Worm (Caenorhabditis elegans) whole organism, L1 larva: ENCODE results near the gene K12B6.11.
A peak's percentile ranks its signal among the peaks of the same experiment; 100 is the strongest.

ENCODE experiments used
- C16A3.4 ChIP-seq: fragments of 150-350 bp; optimal IDR thresholded peaks from 2 replicates; lab custom pipeline; 2014; ENCODE audit warnings: missing biosample characterization, missing genetic modification characterization
- C34B4.2 ChIP-seq: sonication (generic microtip); optimal IDR thresholded peaks from 2 replicates; lab custom pipeline; 2017; ENCODE audit warnings: mild to moderate bottlenecking, missing genetic modification characterization, missing compliant biosample characterization
- alr-1 ChIP-seq: fragments of 200-800 bp; sonication (Bioruptor generic); optimal IDR thresholded peaks from 2 replicates; lab custom pipeline; 2018; ENCODE audit warnings: borderline replicate concordance, mild to moderate bottlenecking, missing genetic modification characterization, missing compliant biosample characterization
- ama-1 ChIP-seq: fragments of 150-350 bp; optimal IDR thresholded peaks from 2 replicates; lab custom pipeline; 2014
- blmp-1 ChIP-seq: fragments of 150-350 bp; optimal IDR thresholded peaks from 2 replicates; lab custom pipeline; 2014; ENCODE audit warnings: missing biosample characterization, missing genetic modification characterization
- ceh-8 ChIP-seq: fragments of 200-800 bp; sonication (Bioruptor generic); optimal IDR thresholded peaks from 2 replicates; lab custom pipeline; 2018; ENCODE audit warnings: mild to moderate bottlenecking, missing genetic modification characterization, moderate library complexity, missing compliant biosample characterization
- ceh-88 ChIP-seq: fragments of 200-800 bp; sonication (Bioruptor generic); IDR thresholded peaks from 2 replicates; pipeline ENCODE4 v1.3.6; 2022; ENCODE audit warnings: missing genetic modification characterization, missing compliant biosample characterization
- dpl-1 ChIP-seq, 3 experiments: fragments of 150-350 bp in 2 of 3; sonication (generic microtip) in 1 of 3; optimal IDR thresholded peaks; 2 replicates each; lab custom pipeline; 2014 to 2017; ENCODE audit warnings: missing biosample characterization in 3 of 3, missing genetic modification characterization in 3 of 3, missing genetic modification reagents in 3 of 3
- dsc-1 ChIP-seq: sonication (generic microtip); optimal IDR thresholded peaks from 2 replicates; lab custom pipeline; 2016; ENCODE audit warnings: mild to moderate bottlenecking, missing genetic modification characterization, missing compliant biosample characterization
- efl-1 ChIP-seq, 4 experiments: fragments of 150-350 bp; optimal IDR thresholded peaks in 3 of 4; peaks in 1 of 4; 1 replicate in 1 of 4; 2 replicates in 3 of 4; lab custom pipeline; 2014; ENCODE audit warnings: missing biosample characterization in 2 of 4, missing genetic modification characterization in 2 of 4, missing genetic modification reagents in 2 of 4
- elt-2 ChIP-seq: sonication (generic microtip); optimal IDR thresholded peaks from 2 replicates; lab custom pipeline; 2016; ENCODE audit warnings: missing genetic modification characterization, mild to moderate bottlenecking, inconsistent platforms, missing compliant biosample characterization, missing genetic modification reagents
- elt-3 ChIP-seq, 6 experiments: fragments of 150-350 bp in 1 of 6; sonication (generic microtip); optimal IDR thresholded peaks; 2 replicates each; lab custom pipeline; 2017 to 2018; ENCODE audit warnings: missing biosample characterization in 6 of 6, missing genetic modification characterization in 6 of 6, inconsistent platforms in 1 of 6
- fkh-10 ChIP-seq: sonication (generic microtip); optimal IDR thresholded peaks from 2 replicates; lab custom pipeline; 2017; ENCODE audit warnings: missing biosample characterization, missing genetic modification reagents, missing genetic modification characterization
- fkh-8 ChIP-seq: sonication (generic microtip); optimal IDR thresholded peaks from 2 replicates; lab custom pipeline; 2016; ENCODE audit warnings: mild to moderate bottlenecking, missing genetic modification characterization, missing compliant biosample characterization
- fos-1 ChIP-seq: fragments of 150-350 bp; optimal IDR thresholded peaks from 2 replicates; lab custom pipeline; 2014; ENCODE audit warnings: missing biosample characterization, missing genetic modification characterization
- hlh-17 ChIP-seq: fragments of 200-800 bp; sonication (Bioruptor generic); optimal IDR thresholded peaks from 2 replicates; lab custom pipeline; 2018; ENCODE audit warnings: missing genetic modification characterization, mild to moderate bottlenecking, missing compliant biosample characterization, moderate library complexity, borderline replicate concordance
- hlh-4 ChIP-seq: sonication (generic microtip); optimal IDR thresholded peaks from 2 replicates; lab custom pipeline; 2016; ENCODE audit warnings: mild to moderate bottlenecking, missing genetic modification characterization, missing compliant biosample characterization
- hpl-2 ChIP-seq: fragments of 150-350 bp; optimal IDR thresholded peaks from 2 replicates; lab custom pipeline; 2014; ENCODE audit warnings: missing biosample characterization, missing genetic modification reagents, missing genetic modification characterization
- lin-13 ChIP-seq: fragments of 150-350 bp; optimal IDR thresholded peaks from 2 replicates; lab custom pipeline; 2014; ENCODE audit warnings: missing biosample characterization, missing genetic modification reagents, missing genetic modification characterization
- lin-14 ChIP-seq: fragments of 200-800 bp; sonication (Bioruptor generic); optimal IDR thresholded peaks from 2 replicates; lab custom pipeline; 2018; ENCODE audit warnings: mild to moderate bottlenecking, missing genetic modification characterization, moderate library complexity, missing compliant biosample characterization
- lin-35 ChIP-seq, 2 experiments: fragments of 150-350 bp; optimal IDR thresholded peaks; 2 replicates each; lab custom pipeline; 2014; ENCODE audit warnings: missing biosample characterization in 2 of 2, missing genetic modification characterization in 2 of 2, missing genetic modification reagents in 2 of 2
- lir-3 ChIP-seq: sonication (generic microtip); optimal IDR thresholded peaks from 2 replicates; lab custom pipeline; 2016; ENCODE audit warnings: mild to moderate bottlenecking, missing genetic modification characterization, moderate library complexity, missing compliant biosample characterization; ENCODE audit not compliant: poor library complexity
- lsy-2 ChIP-seq, 2 experiments: fragments of 150-350 bp; optimal IDR thresholded peaks; 2 replicates each; lab custom pipeline; 2014; ENCODE audit warnings: missing biosample characterization in 2 of 2, missing genetic modification characterization in 2 of 2
- mdl-1 ChIP-seq, 2 experiments: fragments of 150-350 bp; optimal IDR thresholded peaks; 2 replicates each; lab custom pipeline; 2014 to 2017; ENCODE audit warnings: missing biosample characterization in 2 of 2, missing genetic modification characterization in 2 of 2, inconsistent platforms in 1 of 2
- mep-1 ChIP-seq: fragments of 150-350 bp; optimal IDR thresholded peaks from 2 replicates; lab custom pipeline; 2014; ENCODE audit warnings: missing biosample characterization, missing genetic modification characterization
- nhr-19 ChIP-seq: fragments of 200-800 bp; sonication (Bioruptor generic); conservative IDR thresholded peaks from 2 replicates; pipeline ENCODE4 v1.3.6; 2022; ENCODE audit warnings: missing genetic modification characterization, missing compliant biosample characterization
- nhr-20 ChIP-seq: sonication (generic microtip); optimal IDR thresholded peaks from 2 replicates; lab custom pipeline; 2016; ENCODE audit warnings: mild to moderate bottlenecking, missing genetic modification characterization, missing compliant biosample characterization
- nhr-237 ChIP-seq: fragments of 150-350 bp; optimal IDR thresholded peaks from 2 replicates; lab custom pipeline; 2014; ENCODE audit warnings: missing biosample characterization, missing genetic modification characterization
- nhr-47 ChIP-seq: sonication (generic microtip); optimal IDR thresholded peaks from 2 replicates; lab custom pipeline; 2016; ENCODE audit warnings: mild to moderate bottlenecking, missing genetic modification characterization, moderate library complexity, missing compliant biosample characterization
- nhr-71 ChIP-seq: sonication (generic microtip); optimal IDR thresholded peaks from 2 replicates; lab custom pipeline; 2016; ENCODE audit warnings: mild to moderate bottlenecking, missing genetic modification characterization, moderate library complexity, missing compliant biosample characterization
- nhr-77 ChIP-seq: fragments of 150-350 bp; optimal IDR thresholded peaks from 2 replicates; lab custom pipeline; 2014; ENCODE audit warnings: missing biosample characterization, missing genetic modification characterization
- nhr-84 ChIP-seq: sonication (generic microtip); optimal IDR thresholded peaks from 2 replicates; lab custom pipeline; 2017; ENCODE audit warnings: missing biosample characterization, missing genetic modification characterization
- nhr-85 ChIP-seq: sonication (generic microtip); peaks from one replicate; lab custom pipeline; 2016; ENCODE audit warnings: missing genetic modification characterization, inconsistent platforms, missing compliant biosample characterization
- nhr-90 ChIP-seq: sonication (generic microtip); optimal IDR thresholded peaks from 2 replicates; lab custom pipeline; 2016; ENCODE audit warnings: mild to moderate bottlenecking, missing genetic modification characterization, missing compliant biosample characterization; ENCODE audit not compliant: poor library complexity
- pqm-1 ChIP-seq: sonication (generic microtip); optimal IDR thresholded peaks from 3 replicates; lab custom pipeline; 2017; ENCODE audit warnings: missing biosample characterization, missing genetic modification characterization
- rnt-1 ChIP-seq: sonication (generic microtip); optimal IDR thresholded peaks from 2 replicates; lab custom pipeline; 2016; ENCODE audit warnings: mild to moderate bottlenecking, missing genetic modification characterization, moderate library complexity, missing compliant biosample characterization
- skn-1 ChIP-seq: fragments of 150-350 bp; optimal IDR thresholded peaks from 2 replicates; lab custom pipeline; 2014; ENCODE audit warnings: missing biosample characterization, missing genetic modification characterization
- snu-23 ChIP-seq: sonication (generic microtip); optimal IDR thresholded peaks from 2 replicates; lab custom pipeline; 2016; ENCODE audit warnings: missing genetic modification characterization, missing compliant biosample characterization
- sup-37 ChIP-seq: fragments of 200-800 bp; sonication (Bioruptor generic); optimal IDR thresholded peaks from 2 replicates; lab custom pipeline; 2018; ENCODE audit warnings: mild to moderate bottlenecking, missing genetic modification characterization, missing compliant biosample characterization
- swsn-7 ChIP-seq: sonication (generic microtip); optimal IDR thresholded peaks from 2 replicates; lab custom pipeline; 2016; ENCODE audit warnings: missing genetic modification characterization, missing compliant biosample characterization
- tbx-2 ChIP-seq: sonication (generic microtip); optimal IDR thresholded peaks from 2 replicates; lab custom pipeline; 2016; ENCODE audit warnings: missing genetic modification characterization, missing compliant biosample characterization
- tlp-1 ChIP-seq: fragments of 150-350 bp; optimal IDR thresholded peaks from 2 replicates; lab custom pipeline; 2014; ENCODE audit warnings: missing biosample characterization, missing genetic modification characterization
- unc-130 ChIP-seq: fragments of 150-350 bp; optimal IDR thresholded peaks from 2 replicates; lab custom pipeline; 2017; ENCODE audit warnings: missing biosample characterization, missing genetic modification characterization, inconsistent platforms
- vab-15 ChIP-seq: sonication (generic microtip); optimal IDR thresholded peaks from 2 replicates; lab custom pipeline; 2017; ENCODE audit warnings: missing genotype, mild to moderate bottlenecking, missing genetic modification characterization, missing compliant biosample characterization
- xbp-1 ChIP-seq: sonication (generic microtip); optimal IDR thresholded peaks from 2 replicates; lab custom pipeline; 2016; ENCODE audit warnings: missing genetic modification characterization, missing compliant biosample characterization
- zag-1 ChIP-seq: fragments of 150-350 bp; optimal IDR thresholded peaks from 2 replicates; lab custom pipeline; 2014; ENCODE audit warnings: missing biosample characterization, missing genetic modification characterization

Gene K12B6.11

DNA sequence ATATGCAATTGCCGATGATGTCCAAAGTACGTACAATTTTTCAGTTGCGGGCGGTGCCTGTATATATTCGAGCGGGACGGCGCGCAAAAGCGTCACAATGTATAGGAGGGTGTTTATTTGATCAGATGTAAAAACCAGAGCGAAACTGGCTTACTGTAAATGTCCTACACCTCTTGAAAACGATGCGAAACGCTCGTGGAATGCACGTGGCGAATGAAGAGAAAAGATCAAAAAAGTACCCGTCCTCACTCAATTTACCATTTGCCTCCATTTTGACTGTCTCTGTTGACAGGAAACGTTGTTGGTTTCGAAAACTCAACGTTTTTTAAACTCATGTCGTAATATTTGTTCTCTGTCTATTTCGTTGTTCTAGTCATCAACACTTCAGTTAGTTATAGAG lies 48.0 kb upstream of the K12B6.11 start:
- TF ChIP-seq ama-1 (lab: Kevin White, UChicago) (no peak), tlp-1 (no peak), nhr-237 (tag; lab: Kevin White, UChicago) (peak; percentile 20), nhr-71 (tag; lab: Kevin White, UChicago) (peak; percentile 67), lin-35 (GFP tag; optimal IDR thresholded peaks at IDR 0.05; lab: Kevin White, UChicago) (peak in 1 of 2 experiments; percentile 57), hlh-17 (no peak), lin-14 (GFP tag; lab: Kevin White, UChicago) (peak; percentile 77), nhr-77 (peak; percentile 85), blmp-1 (tag; lab: Kevin White, UChicago) (peak; percentile 8), nhr-19 (GFP tag; lab: Robert Waterston, UW) (peak; percentile 45), mdl-1 (tag; optimal IDR thresholded peaks at IDR 0.05; lab: Kevin White, UChicago) (peak in 1 of 2 experiments; percentile 88), alr-1 (tag; lab: Kevin White, UChicago) (no peak), mep-1 (no peak), efl-1 (optimal IDR thresholded peaks at IDR 0.05; lab: Kevin White, UChicago) (peak in 1 of 2 experiments; percentile 19), efl-1 (GFP tag; optimal IDR thresholded peaks at IDR 0.05 in 1 of 2; lab: Kevin White, UChicago) (peak in 1 of 2 experiments; percentile 93), lin-13 (GFP tag; lab: Kevin White, UChicago) (no peak), hlh-4 (tag; lab: Kevin White, UChicago) (no peak), skn-1 (tag; lab: Kevin White, UChicago) (no peak), nhr-47 (peak; percentile 45), hpl-2 (GFP tag; lab: Kevin White, UChicago) (no peak), unc-130 (peak; percentile 4), nhr-90 (peak; percentile 55), fkh-8 (tag; lab: Kevin White, UChicago) (no peak), vab-15 (tag; lab: Kevin White, UChicago) (no peak), elt-3 (tag; optimal IDR thresholded peaks at IDR 0.05; lab: Kevin White, UChicago) (peak in 4 of 6 experiments; percentile 16 to 68 (median 40)), C16A3.4 (tag; lab: Kevin White, UChicago) (peak; percentile 36), tbx-2 (tag; lab: Kevin White, UChicago) (peak; percentile 76), nhr-20 (tag; lab: Kevin White, UChicago) (peak; percentile 89), nhr-85 (tag; lab: Kevin White, UChicago) (peak; percentile 91), ceh-88 (GFP tag; lab: Robert Waterston, UW) (0 out of 2 replicates have a peak, but pooled peaks have one; percentile 19), lsy-2 (tag; optimal IDR thresholded peaks at IDR 0.05; lab: Kevin White, UChicago) (peak in 1 of 2 experiments; percentile 80), zag-1 (no peak), sup-37 (GFP tag; lab: Kevin White, UChicago) (no peak), xbp-1 (tag; lab: Kevin White, UChicago) (no peak), ceh-8 (GFP tag; lab: Kevin White, UChicago) (no peak), nhr-84 (no peak), snu-23 (GFP tag; lab: Kevin White, UChicago) (peak; percentile 69), dpl-1 (GFP tag; optimal IDR thresholded peaks at IDR 0.05; lab: Kevin White, UChicago) (peak in 1 of 3 experiments; percentile 12), swsn-7 (tag; lab: Kevin White, UChicago) (peak; percentile 16), lir-3 (peak; percentile 5), rnt-1 (tag; lab: Kevin White, UChicago) (no peak)

DNA sequence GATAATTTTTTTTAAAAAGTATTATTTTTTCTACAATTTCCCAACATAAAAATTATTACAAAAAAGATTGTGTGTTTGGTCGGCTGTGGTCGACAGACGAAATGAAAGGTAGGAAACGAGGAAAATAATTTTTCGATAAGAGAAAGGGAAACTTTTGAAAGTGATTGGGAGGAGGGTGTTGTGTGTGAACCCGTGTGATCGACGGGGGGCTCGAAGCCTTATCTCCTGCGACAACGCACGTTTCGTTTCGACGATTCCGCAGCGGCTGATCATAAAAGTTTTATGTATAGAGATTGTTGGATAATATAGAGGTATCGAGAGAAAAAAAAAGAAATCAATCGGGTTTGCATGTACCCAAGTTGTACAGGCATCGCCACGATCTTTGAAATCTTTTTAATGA lies 45.4 kb upstream of the K12B6.11 start:
- TF ChIP-seq elt-2 (tag; lab: Kevin White, UChicago) = peak; percentile 88
- TF ChIP-seq fkh-10 (GFP tag; lab: Kevin White, UChicago) = no peak
- no peak for TF ChIP-seq swsn-7 (tag; lab: Kevin White, UChicago)
- peak; percentile 57 for TF ChIP-seq nhr-71 (tag; lab: Kevin White, UChicago)
- TF ChIP-seq elt-3 (tag; optimal IDR thresholded peaks at IDR 0.05; lab: Kevin White, UChicago) = peak in 2 of 6 experiments; percentile 51
- TF ChIP-seq nhr-19 (GFP tag; lab: Robert Waterston, UW) = peak; percentile 18; the same call in 1 of the 2 replicates
- TF ChIP-seq lin-14 (GFP tag; lab: Kevin White, UChicago) = peak; percentile 69
- TF ChIP-seq blmp-1 (tag; lab: Kevin White, UChicago) = peak; percentile 87
- peak; percentile 46 for TF ChIP-seq nhr-90
- TF ChIP-seq snu-23 (GFP tag; lab: Kevin White, UChicago) = peak; percentile 23
- TF ChIP-seq dsc-1 (tag; lab: Kevin White, UChicago) = no peak
- TF ChIP-seq nhr-20 (tag; lab: Kevin White, UChicago) = peak; percentile 65
- peak; percentile 52 for TF ChIP-seq unc-130
- peak; percentile 34 for TF ChIP-seq nhr-85 (tag; lab: Kevin White, UChicago)
- TF ChIP-seq mdl-1 (tag; optimal IDR thresholded peaks at IDR 0.05; lab: Kevin White, UChicago) = peak in 1 of 2 experiments; percentile 14
- no peak for TF ChIP-seq fos-1 (tag; lab: Kevin White, UChicago)
- no peak for TF ChIP-seq pqm-1 (tag; lab: Kevin White, UChicago)
- peak; percentile 24 for TF ChIP-seq rnt-1 (tag; lab: Kevin White, UChicago)
- no peak for TF ChIP-seq C34B4.2
